Worm (Caenorhabditis elegans): ENCODE results near the gene ufd-2.

ufd-2 gene

ce11 chrII:8074058-8074457, 11.5 kb downstream of the ufd-2 start:
- TF ChIP-seq fos-1 (tag; optimal IDR thresholded peaks at IDR 0.05) = no peak
- TF ChIP-seq elt-2 (tag; optimal IDR thresholded peaks at IDR 0.05) = peak; percentile 30
- no peak for TF ChIP-seq hlh-4 (tag; optimal IDR thresholded peaks at IDR 0.05)
- no peak for TF ChIP-seq efl-1 (optimal IDR thresholded peaks at IDR 0.05)
- TF ChIP-seq efl-1 (GFP tag; optimal IDR thresholded peaks at IDR 0.05 in 1 of 2) = peak in 1 of 2 experiments; percentile 60

DNA sequence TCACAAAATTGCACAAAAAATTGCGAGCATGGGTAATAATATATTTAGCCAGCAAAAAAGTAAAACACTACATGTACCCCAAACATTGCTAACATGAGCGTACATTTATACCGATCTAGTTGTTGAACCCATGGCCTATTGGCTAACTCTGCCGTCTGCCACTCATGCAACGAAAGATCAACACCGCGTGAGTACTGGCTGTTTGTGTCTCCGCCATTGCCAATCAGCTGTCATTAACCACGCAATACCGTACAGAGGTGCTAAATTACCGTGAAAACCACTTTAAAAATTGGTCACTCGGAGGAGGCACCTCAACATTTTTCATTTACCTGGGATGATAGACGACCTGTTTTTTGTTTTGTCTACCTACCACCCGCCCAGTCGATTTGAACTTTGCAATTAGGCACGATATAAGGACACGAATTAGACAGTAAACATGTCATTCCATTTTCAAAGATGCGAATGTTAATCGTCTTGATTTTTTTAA, 12.8 kb downstream of the ufd-2 start, which contains the start of gene K02C4.2:
K02C4.2 (plus strand) TSS at position 437 of the 487 bp plus-strand sequence.
- peak; percentile 73 for TF ChIP-seq sup-37 (GFP tag; optimal IDR thresholded peaks at IDR 0.05)
- peak; percentile 68 for TF ChIP-seq tbx-2 (tag; optimal IDR thresholded peaks at IDR 0.05)
- peak; percentile 52 for TF ChIP-seq snpc-4 (tag; optimal IDR thresholded peaks at IDR 0.05)
- TF ChIP-seq fos-1 (tag; optimal IDR thresholded peaks at IDR 0.05) = peak; percentile 41
- TF ChIP-seq egl-27 (tag; optimal IDR thresholded peaks at IDR 0.05) = peak in 1 of 2 experiments; percentile 23
- no peak for TF ChIP-seq pqm-1 (tag; optimal IDR thresholded peaks at IDR 0.05)
- TF ChIP-seq nhr-85 (tag) = peak; percentile 84
- TF ChIP-seq ztf-4 (tag; optimal IDR thresholded peaks at IDR 0.05) = peak; percentile 0
- TF ChIP-seq aly-2 (tag; optimal IDR thresholded peaks at IDR 0.05) = peak; percentile 64
- TF ChIP-seq C16A3.4 (tag; optimal IDR thresholded peaks at IDR 0.05) = peak; percentile 88
- TF ChIP-seq zip-4 (GFP tag; optimal IDR thresholded peaks at IDR 0.05) = peak; percentile 60
- TF ChIP-seq dsc-1 (tag; optimal IDR thresholded peaks at IDR 0.05) = peak; percentile 52
- peak; percentile 66 for TF ChIP-seq efl-1 (optimal IDR thresholded peaks at IDR 0.05)
- peak; percentile 55 to 97 for TF ChIP-seq efl-1 (GFP tag; optimal IDR thresholded peaks at IDR 0.05 in 1 of 2)
- TF ChIP-seq mep-1 (tag; optimal IDR thresholded peaks at IDR 0.05) = peak; percentile 87
- peak; percentile 52 for TF ChIP-seq ceh-8 (GFP tag; optimal IDR thresholded peaks at IDR 0.05)
- no peak for TF ChIP-seq sox-4 (tag; optimal IDR thresholded peaks at IDR 0.05)
- peak; percentile 56 for TF ChIP-seq hpl-2 (GFP tag; optimal IDR thresholded peaks at IDR 0.05)
- TF ChIP-seq lin-39 (tag; optimal IDR thresholded peaks at IDR 0.05) = peak; percentile 18
- TF ChIP-seq lin-13 (GFP tag; optimal IDR thresholded peaks at IDR 0.05) = peak; percentile 69
- TF ChIP-seq nhr-84 (tag; optimal IDR thresholded peaks at IDR 0.05) = no peak
- TF ChIP-seq irx-1 (tag; optimal IDR thresholded peaks at IDR 0.05) = peak; percentile 48
- TF ChIP-seq nhr-90 (tag; optimal IDR thresholded peaks at IDR 0.05; ENCODE audit: poor library complexity) = peak; percentile 83
- TF ChIP-seq lin-15B (tag; optimal IDR thresholded peaks at IDR 0.05) = no peak
- TF ChIP-seq mab-9 (GFP tag; IDR thresholded peaks at IDR 0.05) = peak; percentile 35; the same call in 1 of the 2 replicates
- peak in 1 of 2 experiments; percentile 7 for TF ChIP-seq ztf-11 (tag; optimal IDR thresholded peaks at IDR 0.05)
- TF ChIP-seq ceh-90 (tag; optimal IDR thresholded peaks at IDR 0.05) = no peak
- TF ChIP-seq rnt-1 (tag; optimal IDR thresholded peaks at IDR 0.05) = peak; percentile 81
- TF ChIP-seq swsn-7 (tag; optimal IDR thresholded peaks at IDR 0.05) = peak; percentile 72
- TF ChIP-seq ceh-82 (tag; optimal IDR thresholded peaks at IDR 0.05) = peak in 2 of 3 experiments; percentile 26 to 60
- TF ChIP-seq lir-3 (tag; optimal IDR thresholded peaks at IDR 0.05; ENCODE audit: poor library complexity) = peak; percentile 41
- TF ChIP-seq hlh-4 (tag; optimal IDR thresholded peaks at IDR 0.05) = no peak
- TF ChIP-seq ceh-88 (GFP tag; IDR thresholded peaks at IDR 0.05) = no peak
- peak; percentile 29 for TF ChIP-seq F16B12.6 (tag; optimal IDR thresholded peaks at IDR 0.05)
- no peak for TF ChIP-seq nhr-28 (tag; optimal IDR thresholded peaks at IDR 0.05)
- peak; percentile 75 for TF ChIP-seq nhr-77 (tag; optimal IDR thresholded peaks at IDR 0.05)
- TF ChIP-seq nhr-47 (tag; optimal IDR thresholded peaks at IDR 0.05) = peak; percentile 75
- TF ChIP-seq jun-1 (tag; optimal IDR thresholded peaks at IDR 0.05) = peak; percentile 60
- TF ChIP-seq xbp-1 (tag; optimal IDR thresholded peaks at IDR 0.05) = peak; percentile 56
- peak; percentile 86 for TF ChIP-seq snu-23 (GFP tag; optimal IDR thresholded peaks at IDR 0.05)
- TF ChIP-seq ama-1 (optimal IDR thresholded peaks at IDR 0.05) = no peak
- peak; percentile 83 for TF ChIP-seq nhr-20 (tag; optimal IDR thresholded peaks at IDR 0.05)
- peak; percentile 47 for TF ChIP-seq fkh-8 (tag; optimal IDR thresholded peaks at IDR 0.05)
- TF ChIP-seq vab-15 (tag; optimal IDR thresholded peaks at IDR 0.05) = peak; percentile 83
- peak; percentile 78 for TF ChIP-seq skn-1 (tag; optimal IDR thresholded peaks at IDR 0.05)
- TF ChIP-seq dpl-1 (GFP tag; optimal IDR thresholded peaks at IDR 0.05) = peak; percentile 28 to 62 (median 60)
- peak in 3 of 6 experiments; percentile 28 to 77 (median 42) for TF ChIP-seq elt-3 (tag; optimal IDR thresholded peaks at IDR 0.05)
- peak in 1 of 2 experiments; percentile 88 for TF ChIP-seq mdl-1 (tag; optimal IDR thresholded peaks at IDR 0.05)
- no peak for TF ChIP-seq ceh-63 (GFP tag; optimal IDR thresholded peaks at IDR 0.05)
